Worm (Caenorhabditis elegans) whole organism, L3 larva: ENCODE measurements around the gene lbp-7.

Experiments used
- ama-1 ChIP-seq: fragments of 150-350 bp; optimal IDR thresholded peaks from 2 replicates; lab custom pipeline; 2018
- ceh-28 ChIP-seq: fragments of 150-350 bp; optimal IDR thresholded peaks from 2 replicates; lab custom pipeline; 2014; ENCODE audit warnings: missing biosample characterization, missing genetic modification reagents, missing genetic modification characterization
- elt-2 ChIP-seq: sonication (generic microtip); optimal IDR thresholded peaks from 2 replicates; lab custom pipeline; 2016; ENCODE audit warnings: missing genetic modification reagents, mild to moderate bottlenecking, missing genetic modification characterization, missing compliant biosample characterization
- fos-1 ChIP-seq: fragments of 150-350 bp; optimal IDR thresholded peaks from 2 replicates; lab custom pipeline; 2014; ENCODE audit warnings: missing biosample characterization, missing genetic modification characterization
- lin-15B ChIP-seq: fragments of 150-350 bp; optimal IDR thresholded peaks from 2 replicates; lab custom pipeline; 2014; ENCODE audit warnings: missing biosample characterization, missing genetic modification characterization
- nhr-23 ChIP-seq: fragments of 150-350 bp; optimal IDR thresholded peaks from 2 replicates; lab custom pipeline; 2014; ENCODE audit warnings: missing biosample characterization, missing genetic modification reagents, missing genetic modification characterization
- pha-4 ChIP-seq: fragments of 150-350 bp; optimal IDR thresholded peaks from 2 replicates; lab custom pipeline; 2014; ENCODE audit warnings: missing biosample characterization, missing genetic modification reagents, missing genetic modification characterization
- pqm-1 ChIP-seq: fragments of 150-350 bp; optimal IDR thresholded peaks from 2 replicates; lab custom pipeline; 2017; ENCODE audit warnings: missing biosample characterization, missing genetic modification characterization, inconsistent platforms
- snpc-4 ChIP-seq: fragments of 150-350 bp; optimal IDR thresholded peaks from 2 replicates; lab custom pipeline; 2014; ENCODE audit warnings: missing biosample characterization, missing genetic modification characterization
- tbx-2 ChIP-seq: sonication (generic microtip); optimal IDR thresholded peaks from 2 replicates; lab custom pipeline; 2016; ENCODE audit warnings: mild to moderate bottlenecking, missing genetic modification characterization, missing compliant biosample characterization
- unc-39 ChIP-seq: sonication (generic microtip); optimal IDR thresholded peaks from 4 replicates; lab custom pipeline; 2017; ENCODE audit warnings: missing biosample characterization, missing genetic modification characterization
- unc-62 ChIP-seq: fragments of 150-350 bp; sonication (generic microtip); optimal IDR thresholded peaks from 4 replicates; lab custom pipeline; 2014; ENCODE audit warnings: missing biosample characterization, missing genetic modification reagents, missing genetic modification characterization
- ztf-11 ChIP-seq: fragments of 150-350 bp; optimal IDR thresholded peaks from 2 replicates; lab custom pipeline; 2014; ENCODE audit warnings: missing biosample characterization, missing genetic modification characterization
- ztf-4 ChIP-seq: fragments of 150-350 bp; optimal IDR thresholded peaks from 2 replicates; lab custom pipeline; 2014; ENCODE audit warnings: missing biosample characterization, missing genetic modification characterization

DNA sequence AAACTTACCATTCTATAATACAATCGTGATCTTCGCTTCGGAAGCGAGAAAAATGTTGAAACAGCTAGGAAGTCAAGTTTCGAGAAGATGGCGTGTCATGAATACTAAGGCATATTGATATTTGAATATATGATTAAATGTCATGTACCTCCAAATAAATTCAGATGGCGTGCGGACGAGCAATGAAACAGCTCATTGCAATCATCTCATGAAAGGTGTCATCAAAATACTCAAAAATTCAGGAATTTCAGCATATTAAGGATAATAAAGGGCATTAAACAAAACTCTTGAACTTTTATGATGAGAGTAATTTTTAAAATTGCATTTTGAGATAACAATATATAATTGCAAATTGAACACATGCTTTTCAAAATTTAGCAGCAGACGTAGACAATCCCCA is 36.0 kb downstream of the lbp-7 start, which contains the start of gene gcy-32:
- TF ChIP-seq pqm-1 (tag; lab: Kevin White, UChicago) (no peak), tbx-2 (tag; lab: Kevin White, UChicago) (no peak), unc-39 (tag; lab: Kevin White, UChicago) (no peak), pha-4 (tag; lab: Kevin White, UChicago) (no peak), ama-1 (no peak), lin-15B (tag; lab: Kevin White, UChicago) (no peak), ztf-11 (tag; lab: Kevin White, UChicago) (no peak), snpc-4 (no peak), ztf-4 (tag; lab: Kevin White, UChicago) (no peak), elt-2 (tag; lab: Kevin White, UChicago) (no peak), nhr-23 (tag; lab: Kevin White, UChicago) (no peak), ceh-28 (no peak), fos-1 (tag; lab: Kevin White, UChicago) (no peak), unc-62 (GFP tag; lab: Kevin White, UChicago) (no peak)
